Fruit fly (Drosophila melanogaster) whole organism, pupa: ENCODE measurements around the gene CG5861.

Source experiments
- CG10348 ChIP-seq: fragments of 200-800 bp; sonication (Bioruptor generic); IDR thresholded peaks from 2 replicates; pipeline ENCODE4 v1.3.6; 2022; ENCODE audit warnings: missing biosample characterization, missing genetic modification characterization
- CG12605 ChIP-seq: fragments of 200-800 bp; sonication (Bioruptor generic); IDR thresholded peaks from 2 replicates; pipeline ENCODE4 v1.3.6; 2022; ENCODE audit warnings: missing biosample characterization, missing genetic modification characterization
- CG13204 ChIP-seq: fragments of 200-800 bp; sonication (Bioruptor generic); optimal IDR thresholded peaks from 2 replicates; lab custom pipeline; 2018; ENCODE audit warnings: missing biosample characterization, mild to moderate bottlenecking, missing genetic modification characterization, moderate library complexity
- CG14655 ChIP-seq: fragments of 200-800 bp; sonication (Bioruptor generic); optimal IDR thresholded peaks from 3 replicates; lab custom pipeline; 2017; ENCODE audit warnings: mild to moderate bottlenecking, missing biosample characterization, missing genetic modification reagents, missing genetic modification characterization
- CG15710 ChIP-seq: fragments of 200-800 bp; sonication (Bioruptor generic); optimal IDR thresholded peaks from 2 replicates; lab custom pipeline; 2018; ENCODE audit warnings: missing biosample characterization, mild to moderate bottlenecking, missing genetic modification characterization, moderate library complexity
- CG17806 ChIP-seq: fragments of 200-800 bp; sonication (Bioruptor generic); optimal IDR thresholded peaks from 2 replicates; lab custom pipeline; 2018; ENCODE audit warnings: missing biosample characterization, mild to moderate bottlenecking, missing genetic modification characterization, moderate library complexity
- CG32121 ChIP-seq: fragments of 200-800 bp; sonication (Bioruptor generic); IDR thresholded peaks from 2 replicates; pipeline ENCODE4 v1.3.6; 2022; ENCODE audit warnings: missing biosample characterization, missing genetic modification characterization
- CG34367 ChIP-seq: fragments of 200-800 bp; sonication (Bioruptor generic); optimal IDR thresholded peaks from 2 replicates; lab custom pipeline; 2018; ENCODE audit warnings: missing biosample characterization, mild to moderate bottlenecking, missing genetic modification characterization
- CG4496 ChIP-seq: fragments of 200-800 bp; sonication (Bioruptor generic); IDR thresholded peaks from 3 replicates; pipeline ENCODE4 v1.3.6; 2022; ENCODE audit warnings: missing biosample characterization, missing genetic modification characterization
- CG8159 ChIP-seq: fragments of 200-800 bp; sonication (Bioruptor generic); optimal IDR thresholded peaks from 3 replicates; lab custom pipeline; 2018; ENCODE audit warnings: missing biosample characterization, mild to moderate bottlenecking, missing genetic modification characterization, moderate library complexity
- CG8301 ChIP-seq: fragments of 200-800 bp; sonication (Bioruptor generic); optimal IDR thresholded peaks from 2 replicates; lab custom pipeline; 2018; ENCODE audit warnings: missing biosample characterization, mild to moderate bottlenecking, missing genetic modification characterization
- CG9948 ChIP-seq: fragments of 200-800 bp; sonication (Bioruptor generic); optimal IDR thresholded peaks from 2 replicates; lab custom pipeline; 2018; ENCODE audit warnings: missing biosample characterization, mild to moderate bottlenecking, missing genetic modification characterization, moderate library complexity
- D1 ChIP-seq: fragments of 200-800 bp; sonication (Bioruptor generic); optimal IDR thresholded peaks from 2 replicates; lab custom pipeline; 2018; ENCODE audit warnings: missing biosample characterization, mild to moderate bottlenecking, missing genetic modification characterization, moderate library complexity
- EcR ChIP-seq: fragments of 200-800 bp; sonication (Bioruptor generic); optimal IDR thresholded peaks from 3 replicates; lab custom pipeline; 2019; ENCODE audit warnings: missing biosample characterization, missing genetic modification characterization, mild to moderate bottlenecking, moderate library complexity, missing genetic modification reagents
- Ets98B ChIP-seq: fragments of 200-800 bp; sonication (Bioruptor generic); IDR thresholded peaks from 2 replicates; pipeline ENCODE4 v1.3.6; 2022; ENCODE audit warnings: missing biosample characterization, missing genetic modification characterization
- Pif1A ChIP-seq: fragments of 200-800 bp; sonication (Bioruptor generic); optimal IDR thresholded peaks from 3 replicates; lab custom pipeline; 2016; ENCODE audit warnings: missing biosample characterization, missing genetic modification characterization
- Pif1B ChIP-seq: fragments of 200-800 bp; sonication (Bioruptor generic); optimal IDR thresholded peaks from 3 replicates; lab custom pipeline; 2016; ENCODE audit warnings: missing biosample characterization, missing genetic modification characterization
- Snoo ChIP-seq: fragments of 200-800 bp; sonication (Bioruptor generic); optimal IDR thresholded peaks from 3 replicates; lab custom pipeline; 2017; ENCODE audit warnings: missing biosample characterization, mild to moderate bottlenecking, missing genetic modification characterization, inconsistent platforms
- fd96Ca ChIP-seq: fragments of 200-800 bp; sonication (Bioruptor generic); IDR thresholded peaks from 3 replicates; pipeline ENCODE4 v1.3.6; 2022; ENCODE audit warnings: missing biosample characterization, missing genetic modification characterization
- gl ChIP-seq: fragments of 200-800 bp; sonication (Bioruptor generic); optimal IDR thresholded peaks from 2 replicates; lab custom pipeline; 2018; ENCODE audit warnings: missing biosample characterization, mild to moderate bottlenecking, missing genetic modification characterization
- rn ChIP-seq: fragments of 200-800 bp; sonication (Bioruptor generic); IDR thresholded peaks from 2 replicates; pipeline ENCODE4 v1.3.6; 2022; ENCODE audit warnings: missing biosample characterization, missing genetic modification characterization

Gene CG5861

DNA sequence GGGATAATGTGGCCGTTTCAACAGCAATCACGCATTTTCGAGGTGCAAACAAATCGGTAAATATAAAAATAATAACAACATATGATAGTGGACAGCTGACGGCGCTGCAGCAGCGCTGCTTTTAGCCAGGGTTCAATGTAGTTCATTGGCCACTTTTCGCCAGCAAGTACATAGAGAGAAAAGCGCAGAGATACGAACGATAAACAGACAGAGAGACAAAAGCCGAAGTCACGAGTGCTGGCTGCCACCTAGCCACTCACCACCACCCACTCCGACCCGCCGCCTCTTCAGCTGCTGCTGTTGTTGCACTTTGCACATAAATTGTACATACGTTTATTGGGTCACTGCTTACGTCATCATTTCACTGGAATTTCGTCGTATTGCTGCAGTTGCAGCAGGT, 24.2 kb downstream of the CG5861 start:
- peak; percentile 50; the same call in 1 of the 3 replicates for TF ChIP-seq fd96Ca
- TF ChIP-seq CG8301, result no peak
- TF ChIP-seq CG14655 (GFP tag; lab: Kevin White, UChicago), result no peak
- no peak for TF ChIP-seq CG15710 (tag; lab: Kevin White, UChicago)
- peak; percentile 79 for TF ChIP-seq EcR
- no peak for TF ChIP-seq CG8159 (tag; lab: Kevin White, UChicago)
- TF ChIP-seq CG4496 (GFP tag; lab: Robert Waterston, UW), result no peak
- TF ChIP-seq CG32121 (GFP tag; lab: Robert Waterston, UW), result peak; percentile 36; the same call in 1 of the 2 replicates
- no peak for TF ChIP-seq rn (GFP tag; lab: Robert Waterston, UW)
- no peak for TF ChIP-seq CG9948 (tag; lab: Kevin White, UChicago)
- no peak for TF ChIP-seq D1 (tag; lab: Kevin White, UChicago)
- TF ChIP-seq CG34367, result no peak
- 0 out of 2 replicates have a peak, but pooled peaks have one; percentile 22 for TF ChIP-seq CG12605 (GFP tag; lab: Robert Waterston, UW)
- no peak for TF ChIP-seq Pif1A (GFP tag; lab: Kevin White, UChicago)
- no peak for TF ChIP-seq CG10348
- TF ChIP-seq CG17806 (tag; lab: Kevin White, UChicago), result no peak

DNA sequence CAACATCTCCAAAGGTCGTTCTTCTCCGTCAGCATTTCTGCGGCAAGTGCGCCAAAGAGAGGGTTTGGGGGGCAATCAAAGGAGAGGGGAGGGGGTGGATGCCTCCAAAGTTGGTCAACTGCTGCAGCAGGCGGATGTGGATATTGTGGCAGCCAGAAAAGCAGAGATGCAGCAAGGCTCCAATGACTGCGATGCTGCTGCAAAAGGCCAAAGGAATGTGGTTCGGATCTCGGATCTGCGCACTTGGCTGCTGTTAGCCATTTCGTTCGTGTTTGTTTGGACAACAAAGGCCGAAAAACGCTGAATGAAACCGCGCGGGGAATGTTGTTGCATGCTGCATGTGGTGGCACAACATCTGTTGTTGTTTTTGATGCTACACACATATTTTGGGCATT, 25.0 kb downstream of the CG5861 start:
- TF ChIP-seq fd96Ca (0 out of 3 replicates have a peak, but pooled peaks have one; percentile 30), EcR (peak; percentile 11), Snoo (tag; lab: Kevin White, UChicago) (no peak), CG10348 (no peak), CG4496 (GFP tag; lab: Robert Waterston, UW) (0 out of 3 replicates have a peak, but pooled peaks have one; percentile 20), Ets98B (GFP tag; lab: Robert Waterston, UW) (0 out of 2 replicates have a peak, but pooled peaks have one; percentile 2), gl (tag; lab: Kevin White, UChicago) (no peak), CG14655 (GFP tag; lab: Kevin White, UChicago) (no peak)

DNA sequence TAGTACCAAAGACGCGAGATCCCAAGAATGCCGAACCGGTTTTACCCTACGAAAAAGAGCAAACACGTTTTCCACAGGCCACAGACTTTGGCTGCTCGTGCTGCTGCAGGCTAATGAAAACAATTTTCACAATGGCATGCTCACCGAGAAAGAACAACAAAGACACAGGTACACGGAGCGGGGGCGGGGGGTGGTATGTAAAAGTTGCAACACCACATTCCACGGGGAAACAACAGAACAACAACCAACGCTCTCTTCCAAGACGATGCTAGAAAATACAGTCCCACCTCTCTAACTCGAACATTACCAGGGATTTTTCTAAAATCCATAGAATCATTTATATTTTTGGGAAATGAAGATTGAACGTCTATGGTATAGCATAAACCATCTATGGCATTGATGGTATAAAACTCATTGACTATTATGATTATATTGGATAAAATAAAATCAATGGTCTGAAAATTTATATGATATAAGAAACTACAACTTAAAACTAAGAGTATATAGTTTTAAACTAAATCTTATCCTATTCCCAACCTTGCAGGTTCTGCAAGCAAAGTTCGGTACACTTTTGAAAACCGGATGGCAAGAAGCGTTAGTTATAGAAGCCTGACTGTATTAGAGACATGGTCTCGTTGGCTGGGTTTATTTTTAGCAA, 25.6 kb downstream of the CG5861 start:
- TF ChIP-seq Snoo (tag; lab: Kevin White, UChicago) (no peak), gl (tag; lab: Kevin White, UChicago) (no peak), CG12605 (GFP tag; lab: Robert Waterston, UW) (no peak), CG4496 (GFP tag; lab: Robert Waterston, UW) (peak; percentile 60; the same call in 2 of the 3 replicates), CG14655 (GFP tag; lab: Kevin White, UChicago) (peak; percentile 81), rn (GFP tag; lab: Robert Waterston, UW) (no peak), Ets98B (GFP tag; lab: Robert Waterston, UW) (peak; percentile 22; the same call in 1 of the 2 replicates), fd96Ca (no peak), CG8159 (tag; lab: Kevin White, UChicago) (peak; percentile 54), CG13204 (GFP tag; lab: Kevin White, UChicago) (no peak), CG17806 (tag; lab: Kevin White, UChicago) (peak; percentile 50), CG34367 (peak; percentile 28), CG8301 (peak; percentile 74), Pif1A (GFP tag; lab: Kevin White, UChicago) (no peak), Pif1B (GFP tag; lab: Kevin White, UChicago) (peak; percentile 4), CG10348 (no peak), CG9948 (tag; lab: Kevin White, UChicago) (peak; percentile 61), CG32121 (GFP tag; lab: Robert Waterston, UW) (no peak), EcR (no peak), CG15710 (tag; lab: Kevin White, UChicago) (peak; percentile 12), D1 (tag; lab: Kevin White, UChicago) (no peak)

DNA sequence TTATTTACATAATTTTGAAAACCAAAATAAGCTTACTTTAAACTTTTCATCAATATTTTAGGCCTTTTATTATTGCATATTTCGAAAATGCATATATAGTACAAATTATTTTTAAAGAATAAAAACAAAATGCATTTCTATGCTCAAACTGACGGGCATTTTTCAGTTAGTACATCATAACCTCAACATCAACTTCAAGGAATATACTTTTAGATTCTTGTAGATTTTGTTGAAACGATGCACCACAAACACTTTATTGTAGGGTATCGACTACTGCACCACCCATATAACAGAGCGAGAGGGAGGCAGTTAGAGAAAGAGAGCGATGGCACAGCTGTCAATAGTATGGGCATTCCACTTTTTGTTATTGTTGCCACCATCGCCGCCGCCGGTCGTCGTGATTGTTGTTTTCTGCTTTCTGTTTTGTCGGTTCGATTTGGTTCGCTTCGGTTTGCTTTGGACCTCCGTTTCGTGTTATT, 27.3 kb downstream of the CG5861 start:
- TF ChIP-seq CG15710 (tag; lab: Kevin White, UChicago) (peak; percentile 86), CG8301 (peak; percentile 94), CG14655 (GFP tag; lab: Kevin White, UChicago) (peak; percentile 95), CG32121 (GFP tag; lab: Robert Waterston, UW) (peak; percentile 86), gl (tag; lab: Kevin White, UChicago) (peak; percentile 57), CG8159 (tag; lab: Kevin White, UChicago) (peak; percentile 86), CG9948 (tag; lab: Kevin White, UChicago) (peak; percentile 92), CG34367 (peak; percentile 85), rn (GFP tag; lab: Robert Waterston, UW) (peak; percentile 62), CG13204 (GFP tag; lab: Kevin White, UChicago) (peak; percentile 41), Pif1A (GFP tag; lab: Kevin White, UChicago) (peak; percentile 88), D1 (tag; lab: Kevin White, UChicago) (peak; percentile 92), fd96Ca (peak; percentile 40; the same call in 1 of the 3 replicates), Ets98B (GFP tag; lab: Robert Waterston, UW) (peak; percentile 73), CG17806 (tag; lab: Kevin White, UChicago) (peak; percentile 89), CG10348 (peak; percentile 70; the same call in 1 of the 2 replicates), CG4496 (GFP tag; lab: Robert Waterston, UW) (peak; percentile 88), Snoo (tag; lab: Kevin White, UChicago) (peak; percentile 67), Pif1B (GFP tag; lab: Kevin White, UChicago) (peak; percentile 80), EcR (no peak), CG12605 (GFP tag; lab: Robert Waterston, UW) (peak; percentile 67)
- TF ChIP-seq, all 21 proteins: peak for 20

DNA sequence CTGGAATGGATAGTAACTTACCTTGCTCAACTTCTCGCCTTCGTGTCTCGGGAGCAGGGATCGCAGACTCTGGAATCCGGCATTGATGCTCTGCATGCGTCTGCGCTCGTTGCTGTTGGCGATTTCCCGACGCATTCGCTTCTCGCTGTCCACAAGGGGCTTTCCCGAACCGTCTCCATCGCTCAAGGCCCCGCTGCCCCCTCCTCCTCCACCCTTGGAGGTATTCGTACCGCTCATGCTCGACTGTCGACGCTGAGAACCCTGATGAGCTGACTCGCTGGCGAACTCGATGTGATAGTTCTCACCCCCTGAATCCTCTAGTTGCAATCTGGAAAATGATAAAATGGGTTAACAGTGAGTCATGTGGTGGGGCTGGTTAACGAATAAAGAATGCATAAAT, 28.3 kb downstream of the CG5861 start:
- TF ChIP-seq CG4496 (GFP tag; lab: Robert Waterston, UW), result 0 out of 3 replicates have a peak, but pooled peaks have one; percentile 39
- peak; percentile 80 for TF ChIP-seq CG13204 (GFP tag; lab: Kevin White, UChicago)
- no peak for TF ChIP-seq CG17806 (tag; lab: Kevin White, UChicago)
- no peak for TF ChIP-seq CG8159 (tag; lab: Kevin White, UChicago)
- no peak for TF ChIP-seq Pif1A (GFP tag; lab: Kevin White, UChicago)
- TF ChIP-seq fd96Ca, result no peak
- TF ChIP-seq D1 (tag; lab: Kevin White, UChicago), result no peak
- no peak for TF ChIP-seq CG9948 (tag; lab: Kevin White, UChicago)
- TF ChIP-seq Ets98B (GFP tag; lab: Robert Waterston, UW), result no peak
- no peak for TF ChIP-seq gl (tag; lab: Kevin White, UChicago)
- TF ChIP-seq CG32121 (GFP tag; lab: Robert Waterston, UW), result no peak
- no peak for TF ChIP-seq CG15710 (tag; lab: Kevin White, UChicago)
- TF ChIP-seq CG10348, result no peak
- TF ChIP-seq Pif1B (GFP tag; lab: Kevin White, UChicago), result no peak
